Fruit fly (Drosophila melanogaster) Kc167 (cell line): ENCODE results near the gene Past1.

ENCODE experiments used
- Myc ChIP-seq: fragments of >200 bp; optimal IDR thresholded peaks from 2 replicates; lab custom pipeline; 2017; ENCODE audit warnings: missing external identifiers
- Sin3A ChIP-seq: fragments of >200 bp; optimal IDR thresholded peaks from 2 replicates; lab custom pipeline; 2018; ENCODE audit warnings: missing external identifiers
- h ChIP-seq: fragments of >200 bp; optimal IDR thresholded peaks from 3 replicates; lab custom pipeline; 2018; ENCODE audit warnings: missing external identifiers
- insv ChIP-seq: fragments of >200 bp; optimal IDR thresholded peaks from 3 replicates; lab custom pipeline; 2018; ENCODE audit warnings: missing external identifiers
- psq ChIP-seq: fragments of >200 bp; optimal IDR thresholded peaks from 2 replicates; lab custom pipeline; 2017; ENCODE audit warnings: missing external identifiers
- ttk ChIP-seq: sonication (Bioruptor generic); optimal IDR thresholded peaks from 2 replicates; lab custom pipeline; 2017; ENCODE audit warnings: missing external identifiers

The Past1 gene

dm6 chr3R:12697022-12697421 is at the start of gene Past1:
Past1 (plus strand) TSS chr3R:12697322.
- TF ChIP-seq ttk (no peak), Myc (lab: Kevin White, UChicago) (no peak), psq (no peak), Sin3A (lab: Kevin White, UChicago) (no peak), h (no peak), insv (lab: Kevin White, UChicago) (no peak)

dm6 chr3R:12647348-12647747 is 49.8 kb upstream of the Past1 start:
- no peak for TF ChIP-seq ttk
- TF ChIP-seq h = no peak
- no peak for TF ChIP-seq Myc (lab: Kevin White, UChicago)
- no peak for TF ChIP-seq insv (lab: Kevin White, UChicago)
- no peak for TF ChIP-seq psq
- no peak for TF ChIP-seq Sin3A (lab: Kevin White, UChicago)

DNA sequence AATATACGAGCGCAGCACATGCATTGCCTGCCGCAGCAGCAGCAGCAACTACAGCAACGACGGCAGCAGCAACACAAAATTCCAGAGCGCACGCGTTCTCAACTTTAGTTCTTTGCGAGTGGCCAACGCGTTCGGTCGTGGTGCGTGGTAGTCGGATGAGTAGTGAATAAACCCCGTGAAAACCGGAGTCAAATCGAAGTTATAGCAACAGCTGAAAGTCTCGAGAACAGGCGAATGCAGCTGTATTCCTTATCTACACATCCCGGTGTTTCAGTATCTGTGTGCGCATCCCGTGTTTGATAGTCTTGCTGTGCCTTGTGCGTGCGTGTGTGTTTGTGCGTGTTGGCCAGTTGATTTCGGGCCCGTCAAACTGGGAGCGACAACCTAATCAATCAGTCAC is 49.2 kb upstream of the Past1 start, which contains the start of gene Dtg:
TSS of gene Dtg (plus strand) at position 105 of the 400 bp plus-strand sequence.
- TF ChIP-seq Myc (lab: Kevin White, UChicago) (no peak), ttk (no peak), insv (lab: Kevin White, UChicago) (no peak), psq (no peak), h (no peak), Sin3A (lab: Kevin White, UChicago) (no peak)

dm6 chr3R:12649099-12650029 is 47.8 kb upstream of the Past1 start:
- no peak for TF ChIP-seq Myc (lab: Kevin White, UChicago)
- TF ChIP-seq insv (lab: Kevin White, UChicago) = no peak
- TF ChIP-seq Sin3A (lab: Kevin White, UChicago) = no peak
- TF ChIP-seq psq = no peak
- no peak for TF ChIP-seq ttk
- no peak for TF ChIP-seq h

- no peak for TF ChIP-seq ttk
- no peak for TF ChIP-seq insv (lab: Kevin White, UChicago)
- TF ChIP-seq psq = no peak
Measured at dm6 chr3R:12650537-12650936, 46.6 kb upstream of the Past1 start.

- TF ChIP-seq ttk (no peak), Myc (lab: Kevin White, UChicago) (no peak), Sin3A (lab: Kevin White, UChicago) (no peak), h (no peak), insv (lab: Kevin White, UChicago) (no peak), psq (no peak)
Measured at dm6 chr3R:12652736-12653135, 44.4 kb upstream of the Past1 start.

DNA sequence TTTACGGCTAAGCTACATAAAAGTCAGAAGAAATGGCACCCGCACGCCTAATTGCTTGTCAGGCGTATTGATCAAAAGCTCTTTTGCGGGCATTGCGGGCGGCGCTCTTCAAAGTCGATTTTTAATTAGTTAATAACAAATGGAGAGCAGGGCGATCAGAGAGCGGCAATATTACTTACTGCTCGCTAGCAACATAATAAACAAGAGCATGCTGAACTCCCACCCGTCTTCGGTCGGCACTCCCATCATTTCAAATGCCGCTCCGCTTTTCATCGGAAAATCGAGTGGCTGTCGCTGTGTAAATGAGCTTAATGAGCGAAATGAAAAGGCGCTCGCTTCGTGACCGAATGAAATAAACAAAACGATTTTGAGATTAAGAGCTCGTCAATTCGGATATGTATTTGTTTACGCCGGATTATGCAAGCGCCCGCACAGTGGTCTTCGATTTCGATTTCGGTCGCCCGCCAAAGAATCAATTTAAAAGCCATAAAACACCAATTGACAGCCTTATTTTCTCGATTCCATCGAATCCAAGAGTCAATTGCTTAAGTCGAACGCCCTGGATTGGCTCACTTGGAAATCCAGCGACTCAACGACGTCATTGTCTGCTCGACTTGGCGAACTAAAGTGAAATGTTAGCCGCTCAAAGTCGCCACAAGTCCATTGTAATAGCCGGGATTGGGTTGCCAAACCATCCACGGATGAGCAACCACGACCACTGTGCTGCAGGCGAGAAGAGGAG is 43.4 kb upstream of the Past1 start:
- TF ChIP-seq ttk (no peak), Sin3A (lab: Kevin White, UChicago) (no peak), insv (lab: Kevin White, UChicago) (no peak), Myc (lab: Kevin White, UChicago) (no peak), psq (no peak), h (no peak)

DNA sequence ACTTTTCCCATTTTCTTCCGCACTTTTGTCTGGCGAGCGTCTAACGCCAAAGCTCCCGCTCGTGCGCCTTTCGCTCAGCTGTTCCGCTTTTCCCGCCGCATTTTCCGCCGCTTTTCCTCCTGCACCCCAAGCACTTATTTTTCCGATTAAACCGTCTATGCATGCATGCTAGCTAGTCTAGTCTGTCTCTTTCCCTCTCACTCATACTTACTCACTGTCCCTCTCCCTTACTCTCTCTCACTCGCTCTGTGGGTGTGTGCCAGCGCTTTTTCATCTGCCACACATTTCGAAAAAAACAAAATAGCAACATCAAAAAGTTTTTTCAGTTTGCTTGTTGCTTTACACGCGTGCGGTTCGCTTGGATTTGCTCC is 42.9 kb upstream of the Past1 start, which contains the start of gene CG6225:
TSS of gene CG6225 (plus strand) at position 325 of the 371 bp plus-strand sequence.
- no peak for TF ChIP-seq ttk
- no peak for TF ChIP-seq insv (lab: Kevin White, UChicago)
- no peak for TF ChIP-seq h
- no peak for TF ChIP-seq Sin3A (lab: Kevin White, UChicago)
- TF ChIP-seq Myc (lab: Kevin White, UChicago) = no peak
- TF ChIP-seq psq = no peak

dm6 chr3R:12656946-12657566 is 40.1 kb upstream of the Past1 start:
- TF ChIP-seq Myc (lab: Kevin White, UChicago) = no peak
- no peak for TF ChIP-seq Sin3A (lab: Kevin White, UChicago)
- TF ChIP-seq insv (lab: Kevin White, UChicago) = no peak
- TF ChIP-seq ttk = no peak
- TF ChIP-seq h = no peak
- no peak for TF ChIP-seq psq

DNA sequence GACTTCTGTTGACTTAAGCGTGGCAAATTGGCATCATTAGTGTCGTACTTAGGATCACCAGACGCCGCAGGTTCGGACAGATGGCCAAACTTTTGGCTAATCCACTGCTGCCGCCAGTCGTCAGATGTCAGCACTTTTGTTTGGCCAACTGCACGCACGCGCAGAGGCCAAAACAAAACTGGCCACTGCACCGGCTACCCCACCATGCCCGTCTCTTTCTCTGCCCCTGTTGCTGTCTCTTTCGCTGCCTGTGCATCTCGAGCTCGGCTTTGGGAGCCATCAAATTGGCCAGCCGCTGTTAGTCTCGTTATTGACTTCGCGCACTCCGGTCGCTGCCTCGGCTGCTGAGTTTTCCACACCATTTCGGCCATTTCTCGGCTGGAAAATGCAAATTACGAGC is 34.6 kb upstream of the Past1 start, which contains the start of gene CG14395:
TSS of gene CG14395 (plus strand) at position 301 of the 400 bp plus-strand sequence.
- no peak for TF ChIP-seq insv (lab: Kevin White, UChicago)
- TF ChIP-seq ttk = no peak
- TF ChIP-seq Myc (lab: Kevin White, UChicago) = no peak
- no peak for TF ChIP-seq psq
- TF ChIP-seq Sin3A (lab: Kevin White, UChicago) = no peak
- TF ChIP-seq h = no peak

DNA sequence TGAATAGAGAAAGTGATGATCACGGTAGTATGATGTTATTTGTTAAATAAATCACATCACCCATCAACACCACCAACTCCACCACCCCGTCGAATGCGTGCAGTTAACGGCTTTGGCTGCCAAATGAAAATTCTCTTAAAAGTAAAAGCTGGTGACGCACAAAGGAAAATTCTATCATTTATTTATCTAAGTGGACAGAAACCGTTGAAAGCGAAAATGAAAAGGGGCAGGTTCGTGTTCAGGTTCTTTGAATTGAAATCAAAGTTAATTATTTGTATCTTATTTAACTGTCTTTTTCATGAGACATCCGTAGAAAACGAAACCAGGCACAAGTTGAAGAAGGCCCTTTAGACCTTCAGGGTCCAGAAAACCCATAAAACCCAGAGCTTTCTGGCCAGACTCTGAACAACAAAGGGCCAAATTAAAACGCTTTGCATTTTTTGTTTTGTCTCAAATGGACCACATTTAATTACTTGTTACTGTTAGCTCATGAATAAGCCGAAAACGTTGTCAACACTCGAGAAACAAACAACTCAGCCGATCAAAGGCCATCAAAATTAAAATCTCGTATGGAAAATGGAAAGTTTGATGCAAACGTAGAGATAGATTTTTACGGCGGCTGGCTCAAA is 30.8 kb upstream of the Past1 start:
- no peak for TF ChIP-seq Sin3A (lab: Kevin White, UChicago)
- no peak for TF ChIP-seq h
